Worm (Caenorhabditis elegans): ENCODE data around the gene pqn-74.

ce11 chrIV:13309636-13310035 is 21.6 kb downstream of the pqn-74 start:
- no peak for TF ChIP-seq tra-4 (tag; optimal IDR thresholded peaks at IDR 0.05)
- TF ChIP-seq ama-1 (optimal IDR thresholded peaks at IDR 0.05): no peak
- no peak for TF ChIP-seq hnd-1 (tag; optimal IDR thresholded peaks at IDR 0.05)
- TF ChIP-seq flt-1 (GFP tag; IDR thresholded peaks at IDR 0.05): no peak

All from whole organism, early embryonic.